Worm (Caenorhabditis elegans): ENCODE results near the gene F22E5.13.
"Not testable (repeated sequence)": the region's sequence is repeated elsewhere in the genome, so short reads cannot be mapped to it uniquely, and the experiment has no call there.

F22E5.13 gene

DNA sequence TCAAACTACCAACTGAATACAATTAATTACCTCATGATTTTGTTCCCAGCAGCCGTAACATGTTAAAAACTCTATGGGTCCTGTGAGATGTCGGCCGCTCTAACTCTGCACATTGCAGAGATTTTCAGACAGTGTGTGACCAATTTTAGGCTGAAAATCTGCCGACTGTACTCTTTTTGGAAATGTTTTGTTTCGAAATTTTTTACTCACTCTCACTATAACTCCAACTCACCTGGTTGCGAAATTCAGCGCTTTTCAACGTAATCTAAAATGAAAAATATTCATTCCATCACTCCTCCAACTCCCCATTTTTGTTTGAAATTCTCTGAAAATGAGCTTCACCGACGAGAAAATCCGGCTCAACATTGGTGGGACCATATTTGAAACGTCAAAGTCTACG, at the start of gene F22E5.13, which contains the start of gene F22E5.6:
F22E5.13 (minus strand) TSS at position 101 of the 400 bp plus-strand sequence.
F22E5.6 (plus strand) TSS at position 297 of the 400 bp plus-strand sequence.
- no peak for TF ChIP-seq unc-62 (GFP tag; optimal IDR thresholded peaks at IDR 0.05)

DNA sequence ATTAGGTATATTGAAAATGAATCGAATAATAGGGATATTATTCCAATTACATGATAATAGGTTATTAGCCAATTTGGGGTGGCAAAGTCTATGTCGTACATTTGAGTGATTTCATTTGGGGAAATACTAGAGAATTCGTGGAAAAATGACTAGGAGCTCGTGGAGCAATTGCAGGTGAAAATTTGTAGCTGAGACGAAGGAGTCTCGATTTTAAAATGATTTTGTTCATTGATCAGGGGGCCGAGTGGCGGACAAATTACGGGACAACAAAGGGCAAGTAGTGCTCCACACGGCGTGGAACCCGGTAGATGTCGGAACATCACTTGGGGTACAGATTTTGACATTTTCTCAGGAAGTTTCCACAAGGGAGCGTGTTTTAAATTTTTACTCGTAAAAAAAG, 48.9 kb upstream of the F22E5.13 start, which contains the start of gene sri-62:
sri-62 (minus strand) TSS at position 101 of the 400 bp plus-strand sequence.
- no peak for TF ChIP-seq unc-62 (GFP tag; optimal IDR thresholded peaks at IDR 0.05)

DNA sequence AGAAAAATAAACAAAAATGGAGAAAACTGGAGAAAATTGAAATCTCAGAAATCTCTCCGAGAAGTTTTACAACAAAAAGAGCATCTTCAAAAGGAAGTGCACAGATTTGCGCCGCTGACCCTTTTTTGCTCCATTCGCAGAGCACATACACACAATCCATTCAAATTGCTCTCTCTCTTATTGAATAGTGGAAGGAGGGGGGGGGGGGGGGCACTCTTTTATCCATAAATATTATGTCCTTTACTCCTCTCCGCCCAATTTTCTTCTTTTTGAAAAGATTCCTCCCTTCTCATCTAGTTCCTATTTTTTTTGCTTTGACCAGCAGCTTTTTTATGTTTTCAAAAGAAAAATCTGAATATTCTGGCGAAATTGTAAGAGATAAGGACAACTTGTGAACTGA, 45.6 kb upstream of the F22E5.13 start:
- TF ChIP-seq unc-62 (GFP tag; optimal IDR thresholded peaks at IDR 0.05) = no peak

DNA sequence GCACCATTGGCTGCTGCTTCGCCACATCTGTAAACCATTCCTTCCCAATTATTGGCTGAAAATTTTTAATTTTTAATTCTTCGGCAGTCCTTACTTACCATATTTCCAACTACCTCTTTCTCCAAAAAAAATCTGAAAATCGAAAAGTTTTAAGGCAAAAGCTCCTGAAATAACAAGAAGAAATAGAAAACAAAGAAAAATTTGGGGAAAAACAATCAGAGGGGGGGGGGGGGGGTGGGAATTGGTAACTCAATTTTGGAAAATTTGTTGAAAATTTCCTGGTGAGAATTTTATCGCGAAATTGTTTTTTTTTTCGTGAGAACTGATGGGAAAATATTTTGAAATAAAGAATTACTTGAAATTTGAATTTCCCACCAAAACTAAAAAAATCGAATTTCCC, 43.0 kb upstream of the F22E5.13 start, which contains the start of gene set-11:
set-11 (minus strand) TSS at position 101 of the 400 bp plus-strand sequence.
- no peak for TF ChIP-seq unc-62 (GFP tag; optimal IDR thresholded peaks at IDR 0.05)

DNA sequence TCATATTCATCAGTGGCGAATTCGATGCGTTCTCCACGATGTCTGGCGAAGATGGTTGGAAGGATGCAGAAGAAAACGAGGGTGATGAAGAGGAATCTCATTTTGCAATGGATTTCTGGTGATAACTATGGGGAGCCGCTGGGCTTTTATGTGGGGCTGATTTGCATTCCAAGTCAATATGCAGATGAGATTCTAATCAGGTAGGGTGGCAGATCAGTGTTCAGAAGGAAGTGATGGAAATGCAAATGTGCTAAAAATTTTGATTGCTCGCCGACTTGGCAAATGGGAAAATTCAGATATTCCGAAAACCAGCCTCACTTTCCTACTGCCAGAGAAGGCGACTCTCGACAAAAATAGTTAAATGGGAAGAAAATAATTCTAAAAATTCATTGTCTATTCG, 40.6 kb upstream of the F22E5.13 start, which contains the start of gene nspf-3:
nspf-3 (minus strand) TSS at position 101 of the 400 bp plus-strand sequence.
- no peak for TF ChIP-seq unc-62 (GFP tag; optimal IDR thresholded peaks at IDR 0.05)

DNA sequence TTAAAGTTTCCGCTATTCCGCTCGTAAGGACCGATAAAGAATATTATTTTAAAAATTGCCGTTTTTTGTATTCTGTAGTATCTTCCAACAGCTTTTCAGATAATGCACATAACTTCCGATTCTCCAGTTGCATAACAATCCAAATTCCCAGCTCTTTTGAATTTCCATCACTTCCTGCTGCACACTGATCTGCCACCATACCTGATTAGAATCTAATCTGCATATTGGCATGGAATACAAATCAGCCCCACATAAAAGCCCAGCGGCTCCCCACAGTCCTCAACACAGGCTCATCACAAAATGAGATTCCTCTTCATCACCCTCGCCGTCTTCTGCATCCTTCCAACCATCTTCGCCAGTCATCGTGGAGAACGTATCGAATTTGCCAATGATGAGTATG, 39.2 kb upstream of the F22E5.13 start, which contains the start of gene nspf-2:
nspf-2 (plus strand) TSS at position 301 of the 400 bp plus-strand sequence.
- not testable (repeated sequence) for TF ChIP-seq unc-62 (GFP tag; optimal IDR thresholded peaks at IDR 0.05)

DNA sequence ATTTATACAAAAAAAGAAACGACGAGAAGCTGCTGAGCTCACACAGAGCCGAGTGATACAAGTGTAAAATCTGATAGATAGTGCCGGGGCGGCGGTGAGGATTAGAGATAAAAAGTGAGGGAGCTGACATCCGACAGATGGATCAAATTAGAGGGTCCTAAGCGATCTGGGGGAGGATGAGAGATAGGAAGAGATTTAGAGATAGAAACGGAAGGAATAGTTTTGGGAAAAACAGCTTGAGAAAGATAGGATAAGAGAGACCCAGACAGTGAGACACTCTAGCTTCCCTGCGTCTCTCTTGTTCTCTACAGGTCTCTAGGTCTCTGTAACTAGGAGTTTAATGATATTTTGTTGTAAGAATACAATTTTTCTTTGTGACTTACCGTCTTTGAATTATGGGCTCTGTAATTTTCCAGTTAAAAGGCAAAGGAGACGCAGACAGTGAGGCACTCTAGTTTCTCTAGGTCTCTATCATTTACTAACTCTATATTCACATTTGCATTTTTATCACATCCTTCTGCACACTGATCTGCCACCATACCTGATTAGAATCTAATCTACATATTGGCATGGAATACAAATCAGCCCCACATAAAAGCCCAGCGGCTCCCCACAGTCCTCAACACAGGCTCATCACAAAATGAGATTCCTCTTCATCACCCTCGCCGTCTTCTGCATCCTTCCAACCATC, 37.7 kb upstream of the F22E5.13 start, which contains the start of the genes sup-9 and nspf-1:
sup-9 (minus strand) TSS at position 43 of the 691 bp plus-strand sequence.
nspf-1 (plus strand) TSS at position 641 of the 691 bp plus-strand sequence.
- TF ChIP-seq unc-62 (GFP tag; optimal IDR thresholded peaks at IDR 0.05) = no peak

DNA sequence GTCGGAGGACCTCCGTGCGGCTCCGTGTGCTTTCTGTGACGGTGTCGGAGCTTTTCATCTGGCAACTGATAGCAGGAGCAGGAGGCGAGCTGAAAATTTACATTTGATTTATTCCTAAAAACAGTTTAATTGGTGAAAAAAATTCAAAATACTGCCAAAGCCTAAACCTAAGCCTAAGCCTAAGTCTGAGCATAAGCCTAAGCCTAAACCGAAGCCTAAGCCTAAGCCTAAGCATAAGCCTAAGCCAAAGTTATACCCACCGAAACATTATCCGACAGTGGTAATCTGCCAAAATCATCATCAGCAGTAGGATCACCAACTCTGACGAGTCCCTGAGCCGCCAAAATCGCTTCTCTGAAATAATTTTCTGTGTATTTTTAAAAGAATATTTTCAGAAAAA, 35.3 kb upstream of the F22E5.13 start:
- TF ChIP-seq unc-62 (GFP tag; optimal IDR thresholded peaks at IDR 0.05) = no peak

DNA sequence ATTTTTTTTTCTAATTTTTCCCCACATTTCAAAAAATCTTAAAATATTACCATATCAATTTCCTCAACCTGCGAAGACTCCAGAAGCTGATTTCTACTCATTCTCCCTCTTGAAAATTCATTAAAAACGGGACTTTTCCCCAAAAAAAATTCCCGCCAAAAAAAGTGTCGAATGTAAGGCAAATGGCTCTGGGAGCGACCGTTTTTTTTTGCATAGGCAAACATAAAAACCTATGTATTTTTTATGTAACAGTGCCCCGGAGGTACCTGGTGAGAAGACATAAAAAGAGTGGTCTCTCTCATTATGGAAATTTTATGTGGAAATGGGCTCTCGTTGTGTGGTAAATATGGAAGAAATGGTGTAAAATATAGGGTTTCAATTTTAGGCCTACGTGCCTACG, 34.8 kb upstream of the F22E5.13 start, which contains the start of gene ceh-87:
ceh-87 (minus strand) TSS at position 101 of the 400 bp plus-strand sequence.
- TF ChIP-seq unc-62 (GFP tag; optimal IDR thresholded peaks at IDR 0.05) = no peak

DNA sequence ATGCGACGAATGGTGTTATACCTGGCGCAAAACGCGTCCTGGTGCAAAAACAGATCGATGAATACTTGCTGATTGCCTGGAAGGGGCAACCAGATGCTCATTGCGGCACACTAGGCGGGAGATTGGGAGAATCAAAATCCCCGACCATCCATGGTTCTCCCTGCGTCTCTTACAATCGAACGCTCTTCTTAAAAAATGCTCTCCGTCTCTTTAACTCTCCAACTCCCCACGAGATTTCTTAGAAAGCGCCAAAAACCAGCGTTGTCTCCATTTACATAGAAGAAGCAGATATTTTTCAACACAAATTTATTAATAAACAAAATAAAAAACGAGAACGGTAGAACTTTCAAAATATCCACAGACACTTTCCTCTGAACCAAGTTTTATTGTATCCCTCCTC, 31.7 kb upstream of the F22E5.13 start, which contains the start of gene F34D6.1:
F34D6.1 (minus strand) TSS at position 101 of the 400 bp plus-strand sequence.
- no peak for TF ChIP-seq unc-62 (GFP tag; optimal IDR thresholded peaks at IDR 0.05)

DNA sequence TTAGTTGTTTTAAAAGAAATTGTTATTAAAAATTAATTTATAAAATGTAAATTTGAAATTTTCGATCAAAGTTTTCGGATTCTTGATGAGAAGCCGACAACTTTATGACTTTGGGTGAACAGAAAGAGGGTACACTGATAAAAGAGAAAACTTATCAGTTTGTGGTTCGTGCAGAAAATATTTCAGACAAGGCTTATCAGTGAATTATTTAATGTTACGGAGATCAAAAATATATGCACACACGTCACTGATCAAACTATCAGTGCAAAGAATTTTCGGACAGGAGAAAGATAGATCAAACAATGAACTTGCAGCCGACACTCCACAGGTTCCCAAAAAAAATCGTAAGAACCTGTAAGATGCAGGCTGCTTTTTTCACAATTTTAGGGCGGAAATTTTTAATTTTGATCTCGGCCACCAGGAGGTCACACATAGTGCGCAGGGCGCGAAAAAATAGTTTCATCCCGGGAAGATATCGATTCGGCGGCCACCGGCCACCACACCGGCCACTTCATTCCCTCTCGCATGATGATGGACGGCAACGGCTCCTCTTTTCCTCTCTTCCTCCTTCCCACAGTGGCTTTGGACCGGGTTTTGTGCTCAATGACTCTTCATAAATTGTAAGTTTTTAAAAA, 28.2 kb upstream of the F22E5.13 start, which contains the start of gene F22E5.17:
F22E5.17 (plus strand) TSS at position 508 of the 635 bp plus-strand sequence.
- TF ChIP-seq unc-62 (GFP tag; optimal IDR thresholded peaks at IDR 0.05) = no peak

DNA sequence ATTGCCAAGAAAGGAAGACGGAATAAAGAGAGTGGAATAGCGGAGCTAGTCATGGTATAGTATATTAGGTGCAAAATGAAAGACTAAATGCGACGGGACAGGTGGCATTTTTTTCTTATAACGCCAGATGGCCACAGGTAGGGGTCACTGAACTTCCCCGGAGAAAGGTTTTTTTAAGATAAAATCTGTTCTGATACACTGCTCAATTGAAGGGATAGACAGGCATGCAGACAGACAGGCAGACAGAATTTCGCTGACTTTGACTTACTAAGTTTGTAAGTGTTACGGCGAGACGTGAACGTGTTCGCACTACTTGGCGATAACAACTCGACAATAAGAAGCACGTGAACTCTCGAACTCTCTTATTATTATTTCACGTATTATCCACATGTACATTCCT, 24.1 kb upstream of the F22E5.13 start, which contains the start of the genes F22E5.20 and F22E5.1:
F22E5.20 (minus strand) TSS at position 101 of the 400 bp plus-strand sequence.
F22E5.1 (plus strand) TSS at position 242 of the 400 bp plus-strand sequence.
- not testable (repeated sequence) for TF ChIP-seq unc-62 (GFP tag; optimal IDR thresholded peaks at IDR 0.05)

DNA sequence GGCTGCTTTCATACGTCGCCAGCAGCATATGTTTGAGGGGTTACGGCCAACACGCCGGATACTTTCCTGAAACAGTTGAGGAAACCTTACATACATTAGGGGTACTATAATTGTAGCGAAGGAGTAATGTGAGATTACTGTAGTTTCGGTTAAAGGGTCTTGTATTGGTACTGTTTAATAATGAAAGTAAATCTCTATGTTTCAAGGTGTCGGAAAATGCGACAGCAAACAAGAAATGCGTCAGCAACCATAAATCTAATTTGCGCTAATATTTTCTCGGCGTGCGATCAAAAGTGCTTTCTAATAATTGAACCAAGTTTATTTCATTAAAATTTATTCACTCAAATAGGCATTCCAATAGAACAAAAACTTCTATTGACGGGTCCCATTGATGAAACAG, 22.9 kb upstream of the F22E5.13 start, which contains the start of gene sri-57:
sri-57 (minus strand) TSS at position 101 of the 400 bp plus-strand sequence.
- not testable (repeated sequence) for TF ChIP-seq unc-62 (GFP tag; optimal IDR thresholded peaks at IDR 0.05)

DNA sequence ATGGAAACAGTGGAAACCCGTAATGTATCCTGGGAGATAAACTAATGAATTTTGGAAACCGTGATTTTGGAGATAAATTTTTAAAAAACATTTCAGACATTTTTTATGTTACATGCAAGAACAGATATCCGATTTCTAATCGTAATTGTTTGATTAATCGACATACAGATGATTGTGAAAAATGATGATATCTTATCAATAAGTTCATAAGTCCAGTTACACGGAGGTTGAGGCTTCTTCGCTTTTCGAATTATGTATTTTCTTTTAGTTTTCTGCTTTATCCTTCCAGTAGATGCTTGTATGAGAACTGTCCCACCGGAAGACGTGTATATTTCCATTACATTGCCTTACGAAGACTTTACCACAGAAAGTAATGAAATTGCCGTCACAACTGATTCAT, 16.2 kb upstream of the F22E5.13 start, which contains the start of gene F22E5.22:
F22E5.22 (plus strand) TSS at position 301 of the 400 bp plus-strand sequence.
- TF ChIP-seq unc-62 (GFP tag; optimal IDR thresholded peaks at IDR 0.05) = no peak

DNA sequence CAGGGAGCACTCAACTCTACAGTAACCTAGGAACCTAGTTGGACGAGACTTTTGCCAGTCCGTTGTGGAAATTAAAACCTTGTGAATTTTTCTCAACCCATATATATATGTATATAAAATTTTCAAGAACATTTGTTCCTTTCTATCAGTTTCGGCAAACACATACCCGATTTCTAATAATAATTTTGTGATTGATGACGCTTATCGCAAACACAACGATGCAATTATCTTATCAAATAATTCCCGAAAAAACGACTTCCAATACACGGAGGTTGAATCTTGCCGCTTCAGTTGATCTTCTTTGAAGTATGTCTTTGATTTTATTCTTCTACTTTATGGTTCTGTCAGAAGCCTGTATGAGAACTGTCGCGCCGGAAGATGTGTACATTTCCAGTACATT, 15.6 kb upstream of the F22E5.13 start, which contains the start of gene F22E5.2:
F22E5.2 (plus strand) TSS at position 301 of the 400 bp plus-strand sequence.
- not testable (repeated sequence) for TF ChIP-seq unc-62 (GFP tag; optimal IDR thresholded peaks at IDR 0.05)

DNA sequence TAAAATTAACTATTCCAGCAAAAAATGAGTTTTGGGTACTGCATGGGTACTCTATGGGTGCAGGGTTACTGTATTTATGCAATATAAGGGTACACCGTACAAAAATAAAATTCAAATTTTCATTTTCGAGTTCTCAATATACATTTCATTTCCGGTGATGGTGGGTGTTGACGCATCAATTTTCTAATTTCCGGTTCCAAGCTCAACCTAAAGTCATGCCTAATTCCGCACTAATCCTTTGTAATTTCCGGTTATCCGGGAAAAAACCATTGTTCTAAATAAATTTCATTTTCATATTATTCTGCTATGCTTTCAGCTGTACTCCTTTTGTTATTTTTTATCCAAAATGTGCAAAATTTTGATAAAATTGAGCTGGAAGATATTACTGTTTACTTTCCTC, 9.9 kb upstream of the F22E5.13 start, which contains the start of gene gcy-21:
gcy-21 (plus strand) TSS at position 301 of the 400 bp plus-strand sequence.
- TF ChIP-seq unc-62 (GFP tag; optimal IDR thresholded peaks at IDR 0.05) = no peak
